Worm (Caenorhabditis elegans): ENCODE results near the gene npl-4.2.

The npl-4.2 gene

DNA sequence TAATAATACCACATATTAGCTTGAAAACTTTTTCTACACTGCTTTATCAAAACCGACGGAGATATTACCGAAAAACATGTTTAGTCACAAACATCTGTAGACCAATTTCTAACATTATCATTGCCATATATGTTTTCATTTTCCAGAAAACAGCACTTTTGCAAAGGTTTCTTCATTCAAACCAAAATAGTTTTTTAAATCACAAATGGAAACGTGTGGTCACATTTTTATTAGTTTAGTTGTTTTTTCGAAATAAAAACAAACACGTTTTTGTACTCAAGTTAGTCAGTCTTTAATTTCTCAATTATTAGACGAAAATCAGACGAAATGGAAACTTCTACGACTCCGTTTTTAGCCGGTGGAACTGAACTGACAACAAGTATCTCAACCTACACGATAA, 15.4 kb downstream of the npl-4.2 start, which contains the start of gene F59E12.3:
F59E12.3 (plus strand) TSS at position 301 of the 400 bp plus-strand sequence.
- TF ChIP-seq sem-2 (GFP tag; optimal IDR thresholded peaks at IDR 0.05) (no peak), hlh-1 (tag; optimal IDR thresholded peaks at IDR 0.05) (no peak)

DNA sequence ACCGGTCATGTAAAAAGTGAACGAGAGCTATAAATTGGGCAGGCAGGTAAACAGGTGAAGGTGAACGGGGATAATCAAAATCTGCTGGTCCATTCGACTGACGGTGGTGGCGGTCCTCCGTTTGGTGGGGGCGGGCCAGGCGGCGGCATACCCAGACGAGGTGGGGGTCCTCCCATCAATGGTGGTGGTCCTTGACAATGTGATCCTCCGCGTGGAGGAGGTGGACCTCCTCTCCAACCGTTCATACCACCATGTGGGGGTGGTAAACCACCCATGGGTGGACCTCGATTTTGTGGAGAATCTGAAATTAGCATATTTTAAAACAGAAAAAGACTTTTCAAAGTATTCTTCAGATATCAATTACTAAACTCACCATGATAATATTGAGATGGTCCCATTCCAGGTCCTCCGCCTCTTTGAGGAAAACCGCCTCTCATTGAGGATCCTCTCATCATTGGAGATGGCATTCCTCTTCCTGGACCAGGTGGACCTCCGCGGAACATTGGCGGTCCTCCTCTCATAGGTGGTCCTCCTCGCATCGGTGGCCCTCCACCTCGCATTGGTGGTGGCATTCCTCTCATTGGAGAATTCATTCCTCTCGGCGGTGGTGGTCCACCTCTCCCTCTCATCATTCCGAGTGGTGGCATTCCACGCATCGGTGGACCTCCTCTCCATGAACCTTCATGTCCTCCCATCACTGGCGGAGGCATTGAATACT, 17.8 kb downstream of the npl-4.2 start:
- TF ChIP-seq sem-2 (GFP tag; optimal IDR thresholded peaks at IDR 0.05) (no peak), lsy-2 (tag; optimal IDR thresholded peaks at IDR 0.05) (no peak), mls-2 (tag; optimal IDR thresholded peaks at IDR 0.05) (no peak), mep-1 (tag; optimal IDR thresholded peaks at IDR 0.05) (no peak), drap-1 (GFP tag; optimal IDR thresholded peaks at IDR 0.05) (no peak), ceh-39 (tag; optimal IDR thresholded peaks at IDR 0.05) (no peak), cnd-1 (tag; optimal IDR thresholded peaks at IDR 0.05) (no peak), ham-2 (GFP tag; optimal IDR thresholded peaks at IDR 0.05) (no peak), sptf-1 (tag; optimal IDR thresholded peaks at IDR 0.05) (no peak), elt-1 (tag; optimal IDR thresholded peaks at IDR 0.05; ENCODE audit: borderline replicate concordance, insufficient read depth) (no peak), ztf-11 (tag; optimal IDR thresholded peaks at IDR 0.05) (no peak), ceh-43 (GFP tag; optimal IDR thresholded peaks at IDR 0.05) (no peak), unc-39 (tag; optimal IDR thresholded peaks at IDR 0.05) (no peak), nhr-76 (tag; optimal IDR thresholded peaks at IDR 0.05) (no peak), zip-8 (tag; optimal IDR thresholded peaks at IDR 0.05) (no peak), nhr-2 (tag; optimal IDR thresholded peaks at IDR 0.05) (no peak), ces-1 (GFP tag; optimal IDR thresholded peaks at IDR 0.05) (no peak), hlh-1 (tag; optimal IDR thresholded peaks at IDR 0.05) (no peak)

DNA sequence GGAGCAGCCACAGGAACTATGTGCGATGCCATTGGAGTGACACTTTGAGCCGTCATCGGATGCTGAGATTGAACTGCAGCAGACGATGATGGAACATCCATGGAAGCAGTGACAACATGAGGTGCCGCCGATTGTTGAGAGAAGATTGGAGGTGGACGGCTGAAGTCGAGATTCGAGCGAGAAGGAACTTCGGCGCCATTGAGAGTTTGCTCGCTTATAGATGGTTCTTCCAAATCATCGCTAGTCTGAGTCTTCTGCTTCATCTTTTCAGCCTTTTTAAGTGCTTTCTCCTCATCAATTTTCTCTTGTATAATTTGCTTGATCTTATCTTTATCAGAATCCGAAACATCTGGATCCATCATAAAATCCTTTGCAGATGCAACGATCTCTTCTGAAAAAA, 19.4 kb downstream of the npl-4.2 start:
- TF ChIP-seq ces-1 (GFP tag; optimal IDR thresholded peaks at IDR 0.05) = no peak
- TF ChIP-seq lsy-2 (tag; optimal IDR thresholded peaks at IDR 0.05) = no peak
- no peak for TF ChIP-seq unc-39 (tag; optimal IDR thresholded peaks at IDR 0.05)
- no peak for TF ChIP-seq nhr-2 (tag; optimal IDR thresholded peaks at IDR 0.05)
- TF ChIP-seq nhr-237 (tag; optimal IDR thresholded peaks at IDR 0.05) = no peak
- TF ChIP-seq nhr-76 (tag; optimal IDR thresholded peaks at IDR 0.05) = no peak
- no peak for TF ChIP-seq flh-1 (GFP tag; optimal IDR thresholded peaks at IDR 0.05)
- no peak for TF ChIP-seq blmp-1 (tag; optimal IDR thresholded peaks at IDR 0.05)
- TF ChIP-seq ceh-83 (GFP tag; optimal IDR thresholded peaks at IDR 0.05) = no peak
- no peak for TF ChIP-seq nhr-12 (tag; optimal IDR thresholded peaks at IDR 0.05)
- no peak for TF ChIP-seq ceh-39 (tag; optimal IDR thresholded peaks at IDR 0.05)
- no peak for TF ChIP-seq ztf-11 (tag; optimal IDR thresholded peaks at IDR 0.05)

DNA sequence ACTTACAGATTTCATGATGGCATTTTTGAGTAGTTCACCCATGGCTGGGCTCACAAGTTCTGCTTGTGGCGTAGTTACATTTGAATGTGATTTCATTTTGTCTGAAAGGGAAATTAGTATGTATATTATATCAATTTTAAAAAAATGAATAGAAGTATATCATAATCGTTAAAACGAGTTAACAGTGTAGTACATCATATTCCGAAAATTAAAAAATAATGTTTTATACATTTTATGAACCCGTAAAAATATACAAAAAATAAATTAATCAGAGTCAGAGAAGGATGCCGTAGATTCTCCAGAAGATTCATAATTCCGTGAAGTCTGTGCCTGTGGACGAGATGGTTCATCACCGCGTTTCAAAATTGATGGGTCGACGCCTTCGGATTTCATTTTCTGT, 24.3 kb downstream of the npl-4.2 start, which contains the start of gene F59E12.9:
F59E12.9 (minus strand) TSS at position 101 of the 400 bp plus-strand sequence.
- TF ChIP-seq M03D4.4 (tag; optimal IDR thresholded peaks at IDR 0.05) = no peak
- TF ChIP-seq elt-3 (tag; optimal IDR thresholded peaks at IDR 0.05) = no peak
- no peak for TF ChIP-seq zip-8 (tag; optimal IDR thresholded peaks at IDR 0.05)
- no peak for TF ChIP-seq ztf-11 (tag; optimal IDR thresholded peaks at IDR 0.05)
- no peak for TF ChIP-seq nhr-12 (tag; optimal IDR thresholded peaks at IDR 0.05)
- TF ChIP-seq mls-2 (tag; optimal IDR thresholded peaks at IDR 0.05) = no peak

DNA sequence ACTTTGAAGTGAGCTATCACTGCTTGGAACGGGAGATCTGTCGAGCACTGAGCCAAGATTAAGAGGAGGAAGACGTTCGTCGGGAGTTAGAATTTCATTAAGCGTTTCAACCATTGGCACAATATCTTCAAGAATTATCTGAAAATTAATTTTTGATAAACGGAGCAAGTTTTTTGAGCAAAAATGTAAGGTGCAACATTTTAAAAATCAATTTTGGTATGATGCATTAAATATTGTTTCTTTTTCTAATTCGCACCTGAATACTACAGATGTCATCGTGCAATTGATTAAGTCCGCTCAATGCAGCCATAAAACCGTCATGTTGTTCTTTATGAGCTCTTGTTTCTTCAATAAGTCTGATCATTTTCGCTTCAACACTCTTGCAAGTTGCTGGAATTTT, 25.6 kb downstream of the npl-4.2 start, which contains the start of gene ddl-1:
ddl-1 (minus strand) TSS at position 101 of the 400 bp plus-strand sequence.
- TF ChIP-seq blmp-1 (tag; optimal IDR thresholded peaks at IDR 0.05) = no peak
- no peak for TF ChIP-seq mls-2 (tag; optimal IDR thresholded peaks at IDR 0.05)
- no peak for TF ChIP-seq tbx-8 (GFP tag; optimal IDR thresholded peaks at IDR 0.05)
- no peak for TF ChIP-seq lin-32 (GFP tag; optimal IDR thresholded peaks at IDR 0.05)
- TF ChIP-seq zip-8 (tag; optimal IDR thresholded peaks at IDR 0.05) = no peak
- TF ChIP-seq hlh-1 (tag; optimal IDR thresholded peaks at IDR 0.05) = no peak
- no peak for TF ChIP-seq ceh-83 (GFP tag; optimal IDR thresholded peaks at IDR 0.05)
- TF ChIP-seq elt-1 (tag; optimal IDR thresholded peaks at IDR 0.05; ENCODE audit: borderline replicate concordance, insufficient read depth) = no peak
- TF ChIP-seq nhr-76 (tag; optimal IDR thresholded peaks at IDR 0.05) = no peak
- no peak for TF ChIP-seq bed-3 (GFP tag; optimal IDR thresholded peaks at IDR 0.05)
- no peak for TF ChIP-seq nhr-12 (tag; optimal IDR thresholded peaks at IDR 0.05)
